Worm (Caenorhabditis elegans): ENCODE measurements around the gene clec-1.
"Not testable (repeated sequence)": the region's sequence is repeated elsewhere in the genome, so short reads cannot be mapped to it uniquely, and the experiment has no call there.

ce11 chrV:5663317-5663716, 36.6 kb upstream of the clec-1 start, which contains the start of gene C14C11.1:
- not testable (repeated sequence) for TF ChIP-seq ztf-29 (GFP tag; IDR thresholded peaks at IDR 0.05); med-1 (GFP tag; optimal IDR thresholded peaks at IDR 0.05; ENCODE audit: insufficient read depth); klf-2 (GFP tag; conservative IDR thresholded peaks at IDR 0.05); cog-1 (tag; optimal IDR thresholded peaks at IDR 0.05); T22C8.4 (GFP tag; IDR thresholded peaks at IDR 0.05); flt-1 (GFP tag; IDR thresholded peaks at IDR 0.05); ztf-23 (GFP tag; IDR thresholded peaks at IDR 0.05); ref-1 (GFP tag; conservative IDR thresholded peaks at IDR 0.05); tab-1 (GFP tag; IDR thresholded peaks at IDR 0.05)

All from whole organism, midembryonic.